Fruit fly (Drosophila melanogaster): Measurements from ENCODE around the gene velo.

velo gene

DNA sequence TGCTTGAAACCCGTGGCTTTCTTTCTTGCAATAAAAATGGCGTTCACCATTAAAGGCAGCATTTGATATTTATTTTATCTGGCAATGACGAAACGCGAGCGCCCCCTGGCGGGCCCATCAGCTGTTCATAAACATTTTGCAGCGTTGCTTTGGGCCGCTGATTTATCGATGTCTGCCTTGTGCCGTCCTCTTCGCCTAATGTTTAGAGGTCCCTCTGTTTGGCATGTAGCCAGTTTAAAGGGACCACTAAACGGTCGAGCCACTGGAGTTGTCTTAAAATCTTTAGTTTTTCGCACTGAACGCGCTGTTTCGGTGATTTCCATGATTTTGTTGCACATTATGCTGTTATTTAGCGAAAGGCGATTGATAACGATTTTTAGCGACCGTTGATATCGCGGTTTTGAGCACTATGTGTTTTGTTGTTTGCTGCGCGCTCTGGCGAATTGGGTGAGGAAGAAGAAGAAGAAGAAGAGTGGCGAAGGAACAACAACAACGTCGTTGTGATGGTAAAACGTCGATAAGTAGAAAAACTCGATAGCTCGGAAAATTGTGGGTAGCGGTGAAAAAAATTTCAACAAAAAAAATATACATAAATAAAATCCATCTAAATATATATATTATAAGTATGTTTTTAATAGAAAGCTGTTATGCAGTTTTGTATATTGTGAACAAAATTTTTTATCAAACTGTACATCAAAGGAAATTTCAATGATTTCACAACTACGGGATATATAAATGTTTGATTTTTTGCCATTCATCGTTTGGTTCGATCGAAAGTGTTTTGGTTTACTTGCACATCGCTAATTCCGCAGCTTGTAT lies at the start of gene velo, which contains the start of gene Sbds:
Gene velo (minus strand): TSS at position 475 of the 819 bp plus-strand sequence.
Gene Sbds (plus strand): TSS at position 636 of the 819 bp plus-strand sequence.
- TF ChIP-seq Myc (optimal IDR thresholded peaks at IDR 0.05) (no peak), psq (optimal IDR thresholded peaks at IDR 0.05) (no peak), insv (optimal IDR thresholded peaks at IDR 0.05) (no peak), ttk (optimal IDR thresholded peaks at IDR 0.05) (no peak), Sin3A (optimal IDR thresholded peaks at IDR 0.05) (no peak), h (optimal IDR thresholded peaks at IDR 0.05) (no peak)

DNA sequence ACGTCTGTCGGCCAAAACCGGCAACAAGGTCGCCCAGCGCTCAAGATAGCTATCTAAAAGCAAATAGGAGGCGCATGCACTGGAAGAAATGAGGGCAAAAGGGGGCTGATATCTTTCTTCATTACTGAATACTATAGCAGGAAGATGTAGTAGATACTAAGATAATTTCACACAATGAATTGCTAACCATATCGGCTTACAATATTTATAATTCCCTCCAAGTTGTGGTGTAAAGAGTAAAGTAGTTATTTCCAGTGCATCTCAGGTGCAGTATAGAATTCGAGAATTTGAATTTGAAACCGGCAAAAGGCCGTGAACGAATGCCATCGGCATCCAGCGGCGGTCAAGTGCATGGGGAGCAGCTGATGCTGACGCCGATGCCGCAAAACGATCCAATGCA lies 47.0 kb upstream of the velo start:
- TF ChIP-seq Sin3A (optimal IDR thresholded peaks at IDR 0.05): no peak
- no peak for TF ChIP-seq psq (optimal IDR thresholded peaks at IDR 0.05)
- TF ChIP-seq h (optimal IDR thresholded peaks at IDR 0.05): no peak
- TF ChIP-seq ttk (optimal IDR thresholded peaks at IDR 0.05): no peak
- TF ChIP-seq insv (optimal IDR thresholded peaks at IDR 0.05): no peak
- no peak for TF ChIP-seq Myc (optimal IDR thresholded peaks at IDR 0.05)

DNA sequence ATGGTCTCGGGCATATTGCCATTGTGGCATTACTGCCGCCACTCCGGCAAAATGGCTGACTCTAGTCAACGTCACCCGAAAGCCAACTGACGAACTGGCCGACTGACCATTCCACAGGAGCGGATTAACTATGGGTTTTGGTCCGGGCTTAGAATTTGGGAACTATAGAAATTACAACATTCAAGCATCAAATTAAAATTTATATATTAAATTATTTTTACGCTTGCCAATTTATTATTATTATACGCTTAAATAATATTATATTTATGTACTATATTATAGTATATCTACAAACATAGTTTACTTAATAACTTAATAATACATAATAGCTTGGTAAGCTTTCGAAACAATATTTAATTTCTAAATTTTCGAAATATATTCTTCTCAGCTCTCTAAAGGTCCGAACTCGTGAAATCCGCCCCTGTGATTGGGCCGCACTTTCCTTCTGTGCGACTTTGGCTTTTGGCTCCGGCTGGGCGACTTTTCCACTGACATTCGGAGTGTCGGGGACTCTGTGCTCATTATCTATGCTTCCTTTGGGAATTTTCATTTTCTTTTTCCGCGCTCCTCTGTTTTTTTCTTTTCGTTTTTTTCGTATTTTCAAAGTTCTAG lies 44.9 kb upstream of the velo start:
- TF ChIP-seq psq (optimal IDR thresholded peaks at IDR 0.05): no peak
- no peak for TF ChIP-seq Myc (optimal IDR thresholded peaks at IDR 0.05)
- no peak for TF ChIP-seq h (optimal IDR thresholded peaks at IDR 0.05)
- TF ChIP-seq Sin3A (optimal IDR thresholded peaks at IDR 0.05): no peak
- TF ChIP-seq ttk (optimal IDR thresholded peaks at IDR 0.05): no peak
- no peak for TF ChIP-seq insv (optimal IDR thresholded peaks at IDR 0.05)

DNA sequence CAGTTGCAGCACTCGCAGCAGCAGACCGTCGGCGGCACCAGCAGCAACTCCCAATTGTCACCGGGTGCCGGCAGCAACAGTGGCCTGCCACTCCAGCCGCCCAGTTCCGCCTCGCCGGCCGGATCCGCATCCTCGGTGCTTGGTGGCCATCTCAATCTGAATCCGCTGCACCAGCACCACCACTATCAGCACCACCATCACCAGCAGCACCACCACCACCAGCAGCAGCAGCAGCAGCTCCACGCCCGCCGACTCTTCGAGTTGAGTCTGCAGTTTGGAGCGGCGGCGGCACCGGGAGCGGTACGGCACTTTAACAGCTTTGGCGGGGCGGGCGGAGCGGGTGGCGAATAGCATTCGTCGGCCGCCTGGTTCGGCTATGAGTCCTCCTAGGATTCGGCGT lies 40.1 kb upstream of the velo start:
- no peak for TF ChIP-seq insv (optimal IDR thresholded peaks at IDR 0.05)
- no peak for TF ChIP-seq ttk (optimal IDR thresholded peaks at IDR 0.05)
- TF ChIP-seq Myc (optimal IDR thresholded peaks at IDR 0.05): no peak
- no peak for TF ChIP-seq Sin3A (optimal IDR thresholded peaks at IDR 0.05)
- TF ChIP-seq psq (optimal IDR thresholded peaks at IDR 0.05): no peak
- no peak for TF ChIP-seq h (optimal IDR thresholded peaks at IDR 0.05)

DNA sequence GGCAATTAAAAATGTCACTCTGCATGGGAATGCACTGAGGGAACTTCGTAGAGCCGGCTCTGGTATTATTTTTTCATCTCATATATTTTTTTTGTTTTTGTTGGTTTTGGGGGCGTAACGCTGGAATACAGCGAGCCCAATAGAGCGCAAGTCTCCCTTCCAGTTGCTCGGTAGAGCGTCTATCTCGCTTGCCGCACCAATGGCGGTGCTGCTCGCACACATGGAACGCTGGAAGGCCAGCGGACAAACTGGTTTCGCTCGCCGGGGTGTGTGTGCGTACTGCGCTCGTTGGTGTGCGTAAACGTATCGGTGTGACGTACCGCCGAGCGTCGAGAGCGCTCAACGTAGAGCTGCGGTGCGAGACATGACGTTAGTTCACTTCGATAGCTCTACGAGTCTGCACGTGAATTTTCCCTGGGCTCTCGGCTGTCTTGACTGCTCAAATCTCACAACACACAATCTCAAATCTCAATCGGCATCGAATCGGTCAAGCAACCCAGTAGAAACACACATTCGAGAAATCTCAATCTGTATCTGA lies 37.3 kb upstream of the velo start, which contains the start of gene vvl:
Gene vvl (plus strand): TSS at position 371 of the 538 bp plus-strand sequence.
- no peak for TF ChIP-seq psq (optimal IDR thresholded peaks at IDR 0.05)
- TF ChIP-seq insv (optimal IDR thresholded peaks at IDR 0.05): no peak
- TF ChIP-seq ttk (optimal IDR thresholded peaks at IDR 0.05): no peak
- TF ChIP-seq Myc (optimal IDR thresholded peaks at IDR 0.05): no peak
- TF ChIP-seq h (optimal IDR thresholded peaks at IDR 0.05): no peak
- no peak for TF ChIP-seq Sin3A (optimal IDR thresholded peaks at IDR 0.05)

DNA sequence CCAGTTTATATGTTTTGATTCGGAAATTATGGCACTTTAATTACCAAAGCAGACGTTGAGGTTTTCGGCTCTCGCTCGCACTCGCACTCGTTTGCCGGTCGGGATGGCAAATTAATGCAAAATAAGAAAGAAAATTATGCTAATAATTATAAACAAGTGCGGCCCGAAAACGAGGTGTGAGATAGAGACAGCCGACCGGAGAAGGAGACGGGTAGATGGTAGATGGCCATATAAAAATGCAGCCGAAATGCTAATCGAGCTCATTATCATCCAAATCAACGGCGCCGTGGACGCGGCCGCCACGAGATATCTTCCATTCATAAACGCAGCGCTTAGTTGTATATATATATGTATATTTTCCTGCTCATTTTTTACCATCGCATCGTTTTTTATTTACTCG lies 35.0 kb upstream of the velo start:
- TF ChIP-seq ttk (optimal IDR thresholded peaks at IDR 0.05) (no peak), insv (optimal IDR thresholded peaks at IDR 0.05) (no peak), Myc (optimal IDR thresholded peaks at IDR 0.05) (no peak), Sin3A (optimal IDR thresholded peaks at IDR 0.05) (no peak), h (optimal IDR thresholded peaks at IDR 0.05) (no peak), psq (optimal IDR thresholded peaks at IDR 0.05) (no peak)

DNA sequence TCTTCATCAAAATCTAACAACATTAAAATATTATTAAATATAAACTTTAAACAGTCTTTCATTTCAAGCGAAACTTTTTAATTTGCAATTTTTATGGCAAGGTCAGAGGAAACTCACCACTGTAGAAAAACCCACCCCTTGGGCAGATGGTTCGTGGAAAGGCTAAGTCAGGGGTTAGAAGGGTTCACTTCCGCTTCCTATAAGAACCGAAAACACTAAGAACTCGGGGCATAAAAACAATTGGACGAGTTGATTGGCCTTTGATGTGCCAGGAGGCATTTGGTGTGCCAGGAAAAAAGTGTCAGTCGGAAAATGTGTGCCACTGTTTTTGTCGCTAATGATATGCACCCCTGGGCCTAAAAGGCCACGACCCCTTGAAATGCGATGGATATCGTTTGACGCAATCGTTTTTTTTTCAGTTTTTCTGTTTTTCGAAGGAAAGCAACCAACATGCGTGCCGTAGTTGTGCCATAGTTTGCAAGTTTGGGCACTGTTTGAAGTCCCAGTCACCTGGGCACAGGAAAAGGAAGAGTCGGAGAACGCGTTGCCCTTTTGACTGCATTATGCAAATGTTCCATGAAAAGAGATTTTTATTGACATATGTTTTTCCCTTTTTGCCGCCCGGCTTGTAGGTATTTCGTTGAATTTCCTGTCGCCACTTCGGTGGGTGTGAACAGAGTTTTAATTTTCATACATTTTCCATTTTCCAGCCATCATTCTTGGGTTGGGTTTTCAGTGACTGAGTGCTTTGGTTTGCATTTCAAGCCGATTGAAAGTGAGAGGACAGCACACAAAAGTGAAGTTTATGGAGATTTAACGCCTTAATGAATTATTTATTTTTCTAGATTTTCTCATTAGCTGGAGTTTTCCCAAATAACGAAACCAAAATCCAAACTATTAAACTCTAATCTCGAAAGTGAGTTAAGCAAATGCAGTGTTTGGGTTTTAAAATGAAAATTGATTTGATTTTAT lies 32.4 kb upstream of the velo start:
- no peak for TF ChIP-seq insv (optimal IDR thresholded peaks at IDR 0.05)
- no peak for TF ChIP-seq psq (optimal IDR thresholded peaks at IDR 0.05)
- TF ChIP-seq Myc (optimal IDR thresholded peaks at IDR 0.05): no peak
- TF ChIP-seq h (optimal IDR thresholded peaks at IDR 0.05): no peak
- TF ChIP-seq ttk (optimal IDR thresholded peaks at IDR 0.05): no peak
- TF ChIP-seq Sin3A (optimal IDR thresholded peaks at IDR 0.05): no peak

DNA sequence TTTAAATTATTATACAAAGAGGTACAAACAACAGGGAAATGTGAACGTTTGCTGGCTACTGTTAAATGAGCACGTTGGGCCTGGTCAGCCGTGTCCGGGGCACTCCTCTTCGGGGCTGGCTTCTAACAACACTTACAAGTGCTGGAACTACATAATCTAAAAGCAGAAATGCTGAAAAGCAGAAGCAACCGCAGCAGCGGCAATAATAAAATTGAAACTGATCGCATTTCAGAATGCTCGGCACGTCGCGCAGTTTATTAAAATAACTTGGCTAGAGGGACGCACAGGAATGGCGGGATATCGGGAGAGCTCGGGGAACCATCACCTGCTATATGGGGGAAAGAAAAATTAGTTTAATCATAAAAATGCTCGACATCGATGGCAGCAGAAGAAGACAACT lies 30.9 kb upstream of the velo start:
- TF ChIP-seq insv (optimal IDR thresholded peaks at IDR 0.05) (no peak), Sin3A (optimal IDR thresholded peaks at IDR 0.05) (no peak)

DNA sequence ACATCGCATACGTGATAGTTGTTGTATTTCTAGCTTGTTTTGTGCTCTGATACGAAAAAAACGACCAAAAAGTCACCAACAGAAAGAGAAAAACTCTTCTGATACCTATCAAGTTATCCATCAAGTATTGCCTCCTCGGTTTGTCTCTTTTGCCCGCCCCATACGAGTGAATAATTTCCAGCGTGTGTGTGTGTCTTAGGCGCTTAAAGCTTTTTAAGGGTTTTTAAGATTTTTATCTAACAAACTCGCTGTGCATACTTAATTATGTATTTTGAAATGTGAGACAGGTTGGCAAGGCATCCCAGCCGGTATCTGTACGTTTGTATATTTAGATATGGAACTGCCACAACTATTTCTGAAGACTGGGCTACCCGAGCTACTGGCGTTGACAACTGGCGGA lies 26.8 kb upstream of the velo start:
- TF ChIP-seq insv (optimal IDR thresholded peaks at IDR 0.05) (no peak), psq (optimal IDR thresholded peaks at IDR 0.05) (no peak), ttk (optimal IDR thresholded peaks at IDR 0.05) (no peak), Sin3A (optimal IDR thresholded peaks at IDR 0.05) (no peak), Myc (optimal IDR thresholded peaks at IDR 0.05) (no peak), h (optimal IDR thresholded peaks at IDR 0.05) (no peak)

DNA sequence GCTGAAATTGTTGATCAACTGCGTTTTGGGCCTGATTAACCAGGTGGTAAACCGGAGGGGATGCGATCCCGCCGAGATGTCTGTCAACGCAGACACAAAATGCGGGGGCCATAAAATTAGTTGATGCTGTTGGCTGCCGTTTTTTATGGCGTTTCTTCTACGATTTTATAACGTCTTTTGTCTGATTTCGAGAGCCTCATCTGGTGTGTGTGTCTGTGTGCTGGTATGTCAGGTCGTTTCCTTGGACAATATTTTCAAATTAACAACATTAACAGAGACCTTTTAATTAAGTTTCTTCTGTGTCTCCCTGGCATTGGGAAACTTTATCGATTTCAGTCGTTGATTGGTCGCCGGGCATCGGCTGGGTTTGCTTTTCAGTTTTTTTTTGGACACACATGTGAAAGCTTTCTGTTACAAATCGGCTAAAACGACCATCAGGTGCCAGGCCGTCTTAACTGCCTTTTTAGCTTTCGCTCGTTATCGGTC lies 26.3 kb upstream of the velo start:
- no peak for TF ChIP-seq psq (optimal IDR thresholded peaks at IDR 0.05)
- TF ChIP-seq Sin3A (optimal IDR thresholded peaks at IDR 0.05): no peak
- no peak for TF ChIP-seq Myc (optimal IDR thresholded peaks at IDR 0.05)

DNA sequence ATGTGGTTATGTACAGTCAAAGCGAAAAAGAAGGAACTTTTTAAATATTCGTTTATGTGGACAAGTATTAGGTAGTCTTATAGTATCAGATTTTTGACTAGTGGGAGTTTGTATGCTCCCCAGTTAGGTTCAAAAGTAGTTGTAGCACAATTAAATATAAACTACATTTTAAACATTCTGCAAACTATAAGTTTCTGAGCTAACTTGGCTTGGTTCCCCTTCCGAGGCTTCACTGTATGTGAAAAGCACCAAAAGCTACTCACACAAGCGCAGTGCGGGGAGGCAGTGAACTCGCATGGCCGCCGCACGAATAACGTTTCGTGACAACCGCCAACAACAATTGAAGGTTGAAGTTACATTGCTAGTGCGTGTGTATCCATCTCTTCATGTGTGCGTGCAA lies 25.1 kb upstream of the velo start:
- TF ChIP-seq ttk (optimal IDR thresholded peaks at IDR 0.05) (no peak), Sin3A (optimal IDR thresholded peaks at IDR 0.05) (no peak), h (optimal IDR thresholded peaks at IDR 0.05) (no peak), Myc (optimal IDR thresholded peaks at IDR 0.05) (no peak), psq (optimal IDR thresholded peaks at IDR 0.05) (no peak), insv (optimal IDR thresholded peaks at IDR 0.05) (no peak)
